Worm (Caenorhabditis elegans) whole organism, L1 larva: Measurements from ENCODE around the gene srg-4.

Experiments used
- C04F5.9 ChIP-seq: sonication (generic microtip); optimal IDR thresholded peaks from 2 replicates; lab custom pipeline; 2016; ENCODE audit warnings: missing genetic modification characterization, missing compliant biosample characterization
- alr-1 ChIP-seq: fragments of 200-800 bp; sonication (Bioruptor generic); optimal IDR thresholded peaks from 2 replicates; lab custom pipeline; 2018; ENCODE audit warnings: borderline replicate concordance, mild to moderate bottlenecking, missing genetic modification characterization, missing compliant biosample characterization
- aly-2 ChIP-seq: fragments of 150-350 bp; optimal IDR thresholded peaks from 2 replicates; lab custom pipeline; 2014; ENCODE audit warnings: missing biosample characterization, missing genetic modification characterization
- blmp-1 ChIP-seq: fragments of 150-350 bp; optimal IDR thresholded peaks from 2 replicates; lab custom pipeline; 2014; ENCODE audit warnings: missing biosample characterization, missing genetic modification characterization
- ceh-8 ChIP-seq: fragments of 200-800 bp; sonication (Bioruptor generic); optimal IDR thresholded peaks from 2 replicates; lab custom pipeline; 2018; ENCODE audit warnings: mild to moderate bottlenecking, missing genetic modification characterization, moderate library complexity, missing compliant biosample characterization
- ceh-82 ChIP-seq, 3 experiments: fragments of 150-350 bp in 1 of 3; sonication (generic microtip) in 2 of 3; optimal IDR thresholded peaks; 2 replicates each; lab custom pipeline; 2014 to 2017; ENCODE audit warnings: missing biosample characterization in 3 of 3, missing genetic modification characterization in 3 of 3
- ceh-90 ChIP-seq: sonication (generic microtip); optimal IDR thresholded peaks from 2 replicates; lab custom pipeline; 2016; ENCODE audit warnings: missing genetic modification characterization, missing compliant biosample characterization
- ces-1 ChIP-seq: fragments of 150-350 bp; optimal IDR thresholded peaks from 2 replicates; lab custom pipeline; 2014; ENCODE audit warnings: missing biosample characterization, missing genetic modification reagents, missing genetic modification characterization
- dsc-1 ChIP-seq: sonication (generic microtip); optimal IDR thresholded peaks from 2 replicates; lab custom pipeline; 2016; ENCODE audit warnings: mild to moderate bottlenecking, missing genetic modification characterization, missing compliant biosample characterization
- egl-27 ChIP-seq, 2 experiments: fragments of 150-350 bp in 1 of 2; sonication (generic microtip); optimal IDR thresholded peaks; 3 replicates each; lab custom pipeline; 2017 to 2018; ENCODE audit warnings: missing biosample characterization in 2 of 2, missing genetic modification characterization in 2 of 2, missing genetic modification reagents in 2 of 2
- elt-3 ChIP-seq, 6 experiments: fragments of 150-350 bp in 1 of 6; sonication (generic microtip); optimal IDR thresholded peaks; 2 replicates each; lab custom pipeline; 2017 to 2018; ENCODE audit warnings: missing biosample characterization in 6 of 6, missing genetic modification characterization in 6 of 6, inconsistent platforms in 1 of 6
- fkh-10 ChIP-seq: sonication (generic microtip); optimal IDR thresholded peaks from 2 replicates; lab custom pipeline; 2017; ENCODE audit warnings: missing biosample characterization, missing genetic modification reagents, missing genetic modification characterization
- fkh-4 ChIP-seq: sonication (generic microtip); optimal IDR thresholded peaks from 2 replicates; lab custom pipeline; 2016; ENCODE audit warnings: missing compliant biosample characterization, missing genetic modification characterization, borderline replicate concordance
- fkh-8 ChIP-seq: sonication (generic microtip); optimal IDR thresholded peaks from 2 replicates; lab custom pipeline; 2016; ENCODE audit warnings: mild to moderate bottlenecking, missing genetic modification characterization, missing compliant biosample characterization
- fos-1 ChIP-seq: fragments of 150-350 bp; optimal IDR thresholded peaks from 2 replicates; lab custom pipeline; 2014; ENCODE audit warnings: missing biosample characterization, missing genetic modification characterization
- grh-1 ChIP-seq: fragments of 200-800 bp; sonication (Bioruptor generic); IDR thresholded peaks from 2 replicates; pipeline ENCODE4 v1.3.6; 2022; ENCODE audit warnings: missing genetic modification reagents, missing genetic modification characterization, missing compliant biosample characterization
- hlh-17 ChIP-seq: fragments of 200-800 bp; sonication (Bioruptor generic); optimal IDR thresholded peaks from 2 replicates; lab custom pipeline; 2018; ENCODE audit warnings: missing genetic modification characterization, mild to moderate bottlenecking, missing compliant biosample characterization, moderate library complexity, borderline replicate concordance
- hpl-2 ChIP-seq: fragments of 150-350 bp; optimal IDR thresholded peaks from 2 replicates; lab custom pipeline; 2014; ENCODE audit warnings: missing biosample characterization, missing genetic modification reagents, missing genetic modification characterization
- isw-1 ChIP-seq: fragments of 200-800 bp; sonication (Bioruptor generic); IDR thresholded peaks from 2 replicates; pipeline ENCODE4 v1.3.6; 2022; ENCODE audit warnings: missing genetic modification characterization, missing compliant biosample characterization
- jun-1 ChIP-seq: fragments of 150-350 bp; optimal IDR thresholded peaks from 2 replicates; lab custom pipeline; 2014; ENCODE audit warnings: missing biosample characterization, missing genetic modification reagents, missing genetic modification characterization
- lin-14 ChIP-seq: fragments of 200-800 bp; sonication (Bioruptor generic); optimal IDR thresholded peaks from 2 replicates; lab custom pipeline; 2018; ENCODE audit warnings: mild to moderate bottlenecking, missing genetic modification characterization, moderate library complexity, missing compliant biosample characterization
- lin-15B ChIP-seq: fragments of 150-350 bp; sonication (generic microtip); optimal IDR thresholded peaks from 3 replicates; lab custom pipeline; 2014; ENCODE audit warnings: missing biosample characterization, missing genetic modification characterization
- lir-3 ChIP-seq: sonication (generic microtip); optimal IDR thresholded peaks from 2 replicates; lab custom pipeline; 2016; ENCODE audit warnings: mild to moderate bottlenecking, missing genetic modification characterization, moderate library complexity, missing compliant biosample characterization; ENCODE audit not compliant: poor library complexity
- lsy-2 ChIP-seq, 2 experiments: fragments of 150-350 bp; optimal IDR thresholded peaks; 2 replicates each; lab custom pipeline; 2014; ENCODE audit warnings: missing biosample characterization in 2 of 2, missing genetic modification characterization in 2 of 2
- mab-9 ChIP-seq: fragments of 200-800 bp; sonication (Bioruptor generic); IDR thresholded peaks from 2 replicates; pipeline ENCODE4 v1.3.6; 2022; ENCODE audit warnings: missing genetic modification reagents, missing genetic modification characterization, missing compliant biosample characterization
- nhr-11 ChIP-seq: fragments of 150-350 bp; optimal IDR thresholded peaks from 2 replicates; lab custom pipeline; 2014; ENCODE audit warnings: missing biosample characterization, missing genetic modification characterization
- nhr-237 ChIP-seq: fragments of 150-350 bp; optimal IDR thresholded peaks from 2 replicates; lab custom pipeline; 2014; ENCODE audit warnings: missing biosample characterization, missing genetic modification characterization
- nhr-47 ChIP-seq: sonication (generic microtip); optimal IDR thresholded peaks from 2 replicates; lab custom pipeline; 2016; ENCODE audit warnings: mild to moderate bottlenecking, missing genetic modification characterization, moderate library complexity, missing compliant biosample characterization
- nhr-71 ChIP-seq: sonication (generic microtip); optimal IDR thresholded peaks from 2 replicates; lab custom pipeline; 2016; ENCODE audit warnings: mild to moderate bottlenecking, missing genetic modification characterization, moderate library complexity, missing compliant biosample characterization
- nhr-76 ChIP-seq: sonication (generic microtip); optimal IDR thresholded peaks from 2 replicates; lab custom pipeline; 2017; ENCODE audit warnings: missing biosample characterization, missing genetic modification characterization
- pag-3 ChIP-seq: sonication (generic microtip); optimal IDR thresholded peaks from 2 replicates; lab custom pipeline; 2017; ENCODE audit warnings: missing genetic modification characterization, mild to moderate bottlenecking, missing compliant biosample characterization, antibody characterized with exemption, borderline replicate concordance; ENCODE audit not compliant: insufficient read depth
- pqm-1 ChIP-seq: sonication (generic microtip); optimal IDR thresholded peaks from 3 replicates; lab custom pipeline; 2017; ENCODE audit warnings: missing biosample characterization, missing genetic modification characterization
- rnt-1 ChIP-seq: sonication (generic microtip); optimal IDR thresholded peaks from 2 replicates; lab custom pipeline; 2016; ENCODE audit warnings: mild to moderate bottlenecking, missing genetic modification characterization, moderate library complexity, missing compliant biosample characterization
- snpc-4 ChIP-seq: fragments of 150-350 bp; optimal IDR thresholded peaks from 2 replicates; lab custom pipeline; 2014; ENCODE audit warnings: missing biosample characterization, missing genetic modification characterization
- sox-4 ChIP-seq: sonication (generic microtip); optimal IDR thresholded peaks from 2 replicates; lab custom pipeline; 2016; ENCODE audit warnings: missing genetic modification characterization, missing compliant biosample characterization
- sptf-1 ChIP-seq: fragments of 150-350 bp; optimal IDR thresholded peaks from 2 replicates; lab custom pipeline; 2014; ENCODE audit warnings: missing biosample characterization, missing genetic modification characterization
- sup-37 ChIP-seq: fragments of 200-800 bp; sonication (Bioruptor generic); optimal IDR thresholded peaks from 2 replicates; lab custom pipeline; 2018; ENCODE audit warnings: mild to moderate bottlenecking, missing genetic modification characterization, missing compliant biosample characterization
- swsn-7 ChIP-seq: sonication (generic microtip); optimal IDR thresholded peaks from 2 replicates; lab custom pipeline; 2016; ENCODE audit warnings: missing genetic modification characterization, missing compliant biosample characterization
- tbx-2 ChIP-seq: sonication (generic microtip); optimal IDR thresholded peaks from 2 replicates; lab custom pipeline; 2016; ENCODE audit warnings: missing genetic modification characterization, missing compliant biosample characterization
- unc-130 ChIP-seq: fragments of 150-350 bp; optimal IDR thresholded peaks from 2 replicates; lab custom pipeline; 2017; ENCODE audit warnings: missing biosample characterization, missing genetic modification characterization, inconsistent platforms
- unc-62 ChIP-seq: fragments of 150-350 bp; optimal IDR thresholded peaks from 2 replicates; lab custom pipeline; 2014; ENCODE audit warnings: missing biosample characterization, missing genetic modification reagents, missing genetic modification characterization
- unc-98 ChIP-seq: fragments of 200-800 bp; sonication (Bioruptor generic); IDR thresholded peaks from 2 replicates; pipeline ENCODE4 v1.3.6; 2022; ENCODE audit warnings: missing genetic modification characterization, missing compliant biosample characterization
- xbp-1 ChIP-seq: sonication (generic microtip); optimal IDR thresholded peaks from 2 replicates; lab custom pipeline; 2016; ENCODE audit warnings: missing genetic modification characterization, missing compliant biosample characterization
- zag-1 ChIP-seq: fragments of 150-350 bp; optimal IDR thresholded peaks from 2 replicates; lab custom pipeline; 2014; ENCODE audit warnings: missing biosample characterization, missing genetic modification characterization
- zip-4 ChIP-seq: fragments of 200-800 bp; sonication (Bioruptor generic); optimal IDR thresholded peaks from 2 replicates; lab custom pipeline; 2018; ENCODE audit warnings: mild to moderate bottlenecking, missing genetic modification characterization, moderate library complexity, missing compliant biosample characterization
- ztf-4 ChIP-seq: fragments of 150-350 bp; optimal IDR thresholded peaks from 2 replicates; lab custom pipeline; 2014; ENCODE audit warnings: missing biosample characterization, missing genetic modification characterization

The srg-4 gene

ce11 chrIII:6261985-6262384 is at the start of gene srg-4:
srg-4 (minus strand) TSS chrIII:6262085.
- TF ChIP-seq unc-62 (GFP tag; lab: Kevin White, UChicago) (no peak), snpc-4 (no peak), unc-98 (no peak), ztf-4 (tag; lab: Kevin White, UChicago) (no peak)

- TF ChIP-seq lin-15B (tag; lab: Kevin White, UChicago), result no peak
- peak; percentile 52 for TF ChIP-seq fkh-8 (tag; lab: Kevin White, UChicago)
- TF ChIP-seq nhr-47 (tag; lab: Kevin White, UChicago), result peak; percentile 24
- no peak for TF ChIP-seq zag-1
Measured at ce11 chrIII:6311452-6311851, 49.6 kb upstream of the srg-4 start.

- TF ChIP-seq lsy-2 (tag; optimal IDR thresholded peaks at IDR 0.05; lab: Kevin White, UChicago) (peak in 1 of 2 experiments; percentile 5), rnt-1 (tag; lab: Kevin White, UChicago) (no peak), fkh-4 (no peak), jun-1 (tag; lab: Kevin White, UChicago) (no peak), hpl-2 (GFP tag; lab: Kevin White, UChicago) (no peak), lin-14 (peak; percentile 66), isw-1 (GFP tag; lab: Robert Waterston, UW) (no peak), fkh-10 (GFP tag; lab: Kevin White, UChicago) (peak; percentile 87), nhr-71 (tag; lab: Kevin White, UChicago) (peak; percentile 8), swsn-7 (tag; lab: Kevin White, UChicago) (no peak), sptf-1 (no peak), elt-3 (tag; optimal IDR thresholded peaks at IDR 0.05; lab: Kevin White, UChicago) (no peak), ces-1 (GFP tag; lab: Kevin White, UChicago) (peak; percentile 30), tbx-2 (tag; lab: Kevin White, UChicago) (no peak), hlh-17 (no peak), lir-3 (tag; lab: Kevin White, UChicago) (no peak), ceh-82 (tag; optimal IDR thresholded peaks at IDR 0.05; lab: Kevin White, UChicago) (peak in 1 of 3 experiments; percentile 2), mab-9 (no peak), C04F5.9 (tag; lab: Kevin White, UChicago) (no peak), ceh-90 (no peak), nhr-11 (tag; lab: Kevin White, UChicago) (no peak)
Measured at ce11 chrIII:6310352-6310751, 48.5 kb upstream of the srg-4 start.

- no peak for TF ChIP-seq zag-1
- no peak for TF ChIP-seq fkh-4
- no peak for TF ChIP-seq xbp-1 (tag; lab: Kevin White, UChicago)
- TF ChIP-seq aly-2 (tag; lab: Kevin White, UChicago), result no peak
- TF ChIP-seq lin-15B (tag; lab: Kevin White, UChicago), result no peak
- TF ChIP-seq nhr-237 (tag; lab: Kevin White, UChicago), result no peak
- TF ChIP-seq fos-1 (tag; lab: Kevin White, UChicago), result no peak
- no peak for TF ChIP-seq ceh-8 (GFP tag; lab: Kevin White, UChicago)
Measured at ce11 chrIII:6309066-6309465, 47.2 kb upstream of the srg-4 start, which contains the start of gene gar-2. gar-2 (plus strand) TSS chrIII:6309366.

- no peak for TF ChIP-seq blmp-1
- TF ChIP-seq sox-4, result no peak
- no peak for TF ChIP-seq ceh-82 (tag; optimal IDR thresholded peaks at IDR 0.05; lab: Kevin White, UChicago)
- no peak for TF ChIP-seq grh-1 (GFP tag; lab: Robert Waterston, UW)
- no peak for TF ChIP-seq sup-37
- TF ChIP-seq ceh-90, result no peak
- TF ChIP-seq alr-1 (tag; lab: Kevin White, UChicago), result no peak
- no peak for TF ChIP-seq egl-27 (tag; optimal IDR thresholded peaks at IDR 0.05; lab: Kevin White, UChicago)
- no peak for TF ChIP-seq swsn-7 (tag; lab: Kevin White, UChicago)
- TF ChIP-seq lsy-2 (tag; optimal IDR thresholded peaks at IDR 0.05; lab: Kevin White, UChicago), result peak in 1 of 2 experiments; percentile 27
- TF ChIP-seq fkh-8 (tag; lab: Kevin White, UChicago), result no peak
- no peak for TF ChIP-seq dsc-1 (tag; lab: Kevin White, UChicago)
- no peak for TF ChIP-seq pqm-1
- no peak for TF ChIP-seq mab-9
- no peak for TF ChIP-seq zip-4 (GFP tag; lab: Kevin White, UChicago)
- no peak for TF ChIP-seq pag-3 (tag; lab: Kevin White, UChicago)
- TF ChIP-seq nhr-76 (tag; lab: Kevin White, UChicago), result no peak
- peak; percentile 66 for TF ChIP-seq lin-14
- no peak for TF ChIP-seq unc-130
Measured at ce11 chrIII:6307832-6308231, 45.9 kb upstream of the srg-4 start.
